Fruit fly (Drosophila melanogaster) whole organism, prepupa: ENCODE measurements around the gene Sfxn2.

Experiments
- CG1621 ChIP-seq: fragments of 200-800 bp; sonication (Bioruptor generic); optimal IDR thresholded peaks from 3 replicates; lab custom pipeline; 2018; ENCODE audit warnings: missing biosample characterization, mild to moderate bottlenecking, missing genetic modification characterization
- CG31627 ChIP-seq: fragments of 200-800 bp; sonication (Bioruptor generic); optimal IDR thresholded peaks from 3 replicates; lab custom pipeline; 2016; ENCODE audit warnings: missing biosample characterization, missing genetic modification characterization
- CG8632 ChIP-seq: fragments of 200-800 bp; sonication (Bioruptor generic); optimal IDR thresholded peaks from 3 replicates; lab custom pipeline; 2016; ENCODE audit warnings: missing biosample characterization, missing genetic modification characterization
- Ets21C ChIP-seq: fragments of 200-800 bp; sonication (Bioruptor generic); optimal IDR thresholded peaks from 3 replicates; lab custom pipeline; 2016; ENCODE audit warnings: missing biosample characterization, missing genetic modification characterization
- Lpt ChIP-seq: fragments of 200-800 bp; sonication (Bioruptor generic); optimal IDR thresholded peaks from 3 replicates; lab custom pipeline; 2016; ENCODE audit warnings: missing biosample characterization, missing genetic modification characterization
- Smox ChIP-seq: fragments of 200-800 bp; sonication (Bioruptor generic); optimal IDR thresholded peaks from 3 replicates; lab custom pipeline; 2016; ENCODE audit warnings: missing biosample characterization, missing genetic modification characterization
- acj6 ChIP-seq: fragments of 200-800 bp; sonication (Bioruptor generic); optimal IDR thresholded peaks from 3 replicates; lab custom pipeline; 2016; ENCODE audit warnings: missing biosample characterization, missing genetic modification characterization
- esn ChIP-seq: fragments of 200-800 bp; sonication (Bioruptor generic); optimal IDR thresholded peaks from 2 replicates; lab custom pipeline; 2016; ENCODE audit warnings: missing biosample characterization, mild to moderate bottlenecking, missing genetic modification characterization, moderate library complexity
- spab ChIP-seq: fragments of 200-800 bp; sonication (Bioruptor generic); optimal IDR thresholded peaks from 2 replicates; lab custom pipeline; 2017; ENCODE audit warnings: missing biosample characterization, mild to moderate bottlenecking, missing genetic modification characterization, missing genetic modification reagents

dm6 chr3L:19046389-19047042 is 16.4 kb upstream of the Sfxn2 start:
- peak; percentile 93 for TF ChIP-seq esn (GFP tag; lab: Kevin White, UChicago)
- peak; percentile 60 for TF ChIP-seq Ets21C
- TF ChIP-seq CG1621 (tag; lab: Kevin White, UChicago) = no peak
- peak; percentile 69 for TF ChIP-seq CG31627 (GFP tag; lab: Kevin White, UChicago)
- peak; percentile 63 for TF ChIP-seq spab (GFP tag; lab: Kevin White, UChicago)
- TF ChIP-seq CG8632 = peak; percentile 75
- peak; percentile 82 for TF ChIP-seq acj6 (GFP tag; lab: Kevin White, UChicago)
- no peak for TF ChIP-seq Lpt (GFP tag; lab: Kevin White, UChicago)
- peak; percentile 86 for TF ChIP-seq Smox (GFP tag; lab: Kevin White, UChicago)
